Fruit fly (Drosophila melanogaster) whole organism, embryonic: ENCODE results near the gene Jhbp12.

ENCODE experiments used
- Aef1 ChIP-seq: fragments of 200-800 bp; sonication (Bioruptor generic); IDR thresholded peaks from 3 replicates; pipeline ENCODE4 v1.3.6; 2022; ENCODE audit warnings: missing biosample characterization, missing genetic modification characterization
- Atf6 ChIP-seq: fragments of 200-800 bp; sonication (Bioruptor generic); IDR thresholded peaks from 2 replicates; pipeline ENCODE4 v1.3.6; 2022; ENCODE audit warnings: missing biosample characterization, missing genetic modification characterization
- B-H1 ChIP-seq: fragments of 200-800 bp; sonication (Bioruptor generic); IDR thresholded peaks from 3 replicates; pipeline ENCODE4 v1.3.6; 2022; ENCODE audit warnings: missing biosample characterization, missing genetic modification characterization
- CG10267 ChIP-seq: fragments of 200-800 bp; sonication (Bioruptor generic); optimal IDR thresholded peaks from 2 replicates; lab custom pipeline; 2018; ENCODE audit warnings: missing biosample characterization, mild to moderate bottlenecking, missing genetic modification characterization, moderate library complexity
- CG11456 ChIP-seq: fragments of 200-800 bp; sonication (Bioruptor generic); IDR thresholded peaks from 3 replicates; pipeline ENCODE4 v1.3.6; 2022; ENCODE audit warnings: missing biosample characterization, missing genetic modification characterization
- CG12219 ChIP-seq: fragments of 200-800 bp; sonication (Bioruptor generic); optimal IDR thresholded peaks from 3 replicates; lab custom pipeline; 2018; ENCODE audit warnings: missing biosample characterization, mild to moderate bottlenecking, missing genetic modification characterization
- CG12391 ChIP-seq: fragments of 200-800 bp; sonication (Bioruptor generic); optimal IDR thresholded peaks from 3 replicates; lab custom pipeline; 2018; ENCODE audit warnings: missing biosample characterization, mild to moderate bottlenecking, missing genetic modification characterization, moderate library complexity
- CG14667 ChIP-seq: fragments of 200-800 bp; sonication (Bioruptor generic); IDR thresholded peaks from 2 replicates; pipeline ENCODE4 v1.3.6; 2022; ENCODE audit warnings: missing biosample characterization, missing genetic modification characterization
- CG16779 ChIP-seq: fragments of 200-800 bp; sonication (Bioruptor generic); IDR thresholded peaks from 2 replicates; pipeline ENCODE4 v1.3.6; 2022; ENCODE audit warnings: missing biosample characterization, missing genetic modification characterization
- CG16813 ChIP-seq: fragments of 200-800 bp; sonication (Bioruptor generic); IDR thresholded peaks from 3 replicates; pipeline ENCODE4 v1.3.6; 2022; ENCODE audit warnings: missing biosample characterization, missing genetic modification characterization; ENCODE audit not compliant: partially characterized antibody
- CG17186 ChIP-seq: fragments of 200-800 bp; sonication (Bioruptor generic); optimal IDR thresholded peaks from 3 replicates; lab custom pipeline; 2017; ENCODE audit warnings: missing biosample characterization, missing genetic modification reagents, missing genetic modification characterization
- CG17359 ChIP-seq: fragments of 200-800 bp; sonication (Bioruptor generic); optimal IDR thresholded peaks from 3 replicates; lab custom pipeline; 2018; ENCODE audit warnings: missing biosample characterization, mild to moderate bottlenecking, missing genetic modification characterization, moderate library complexity
- CG17612 ChIP-seq: fragments of 200-800 bp; sonication (Bioruptor generic); IDR thresholded peaks from 2 replicates; pipeline ENCODE4 v1.3.6; 2022; ENCODE audit warnings: missing biosample characterization, missing genetic modification characterization
- CG17912 ChIP-seq: fragments of 200-800 bp; sonication (Bioruptor generic); optimal IDR thresholded peaks from 2 replicates; lab custom pipeline; 2018; ENCODE audit warnings: missing biosample characterization, mild to moderate bottlenecking, missing genetic modification characterization
- CG2120 ChIP-seq: fragments of 200-800 bp; sonication (Bioruptor generic); optimal IDR thresholded peaks from 3 replicates; lab custom pipeline; 2016; ENCODE audit warnings: missing biosample characterization, missing genetic modification characterization
- CG2678 ChIP-seq: fragments of 200-800 bp; sonication (Bioruptor generic); optimal IDR thresholded peaks from 3 replicates; lab custom pipeline; 2019; ENCODE audit warnings: missing biosample characterization, mild to moderate bottlenecking, missing genetic modification characterization, moderate library complexity
- CG30020 ChIP-seq: fragments of 200-800 bp; optimal IDR thresholded peaks from 2 replicates; lab custom pipeline; 2019; ENCODE audit warnings: missing biosample characterization, mild to moderate bottlenecking, missing genetic modification characterization, moderate library complexity
- CG32767 ChIP-seq: fragments of 200-800 bp; sonication (Bioruptor generic); IDR thresholded peaks from 2 replicates; pipeline ENCODE4 v1.3.6; 2022; ENCODE audit warnings: missing biosample characterization, missing genetic modification characterization
- CG6683 ChIP-seq: fragments of 200-800 bp; sonication (Bioruptor generic); optimal IDR thresholded peaks from 2 replicates; lab custom pipeline; 2017; ENCODE audit warnings: missing biosample characterization, mild to moderate bottlenecking, missing genetic modification characterization, missing genetic modification reagents
- CG7745 ChIP-seq: fragments of 200-800 bp; sonication (Bioruptor generic); optimal IDR thresholded peaks from 2 replicates; lab custom pipeline; 2018; ENCODE audit warnings: missing biosample characterization, mild to moderate bottlenecking, missing genetic modification characterization, moderate library complexity
- CG7963 ChIP-seq: fragments of 200-800 bp; sonication (Bioruptor generic); IDR thresholded peaks from 3 replicates; pipeline ENCODE4 v1.3.6; 2022; ENCODE audit warnings: missing biosample characterization, missing genetic modification characterization; ENCODE audit not compliant: partially characterized antibody
- CG9609 ChIP-seq: fragments of 200-800 bp; sonication (Bioruptor generic); optimal IDR thresholded peaks from 3 replicates; lab custom pipeline; 2016; ENCODE audit warnings: missing biosample characterization, missing genetic modification characterization
- CG9876 ChIP-seq: fragments of 200-800 bp; sonication (Bioruptor generic); optimal IDR thresholded peaks from 2 replicates; lab custom pipeline; 2016; ENCODE audit warnings: missing biosample characterization, missing genetic modification characterization
- D19A ChIP-seq: fragments of 200-800 bp; optimal IDR thresholded peaks from 3 replicates; lab custom pipeline; 2019; ENCODE audit warnings: missing biosample characterization, mild to moderate bottlenecking, missing genetic modification characterization, moderate library complexity
- Deaf1 ChIP-seq: fragments of 200-800 bp; optimal IDR thresholded peaks from 3 replicates; lab custom pipeline; 2019; ENCODE audit warnings: missing biosample characterization, mild to moderate bottlenecking, missing genetic modification characterization, moderate library complexity
- Drgx ChIP-seq: fragments of 200-800 bp; sonication (Bioruptor generic); IDR thresholded peaks from 2 replicates; pipeline ENCODE4 v1.3.6; 2022; ENCODE audit warnings: missing biosample characterization, missing genetic modification characterization
- Lim3 ChIP-seq: fragments of 200-800 bp; sonication (Bioruptor generic); IDR thresholded peaks from 2 replicates; pipeline ENCODE4 v1.3.6; 2022; ENCODE audit warnings: missing biosample characterization, missing genetic modification characterization
- Ravus ChIP-seq: fragments of 200-800 bp; sonication (Bioruptor generic); IDR thresholded peaks from 2 replicates; pipeline ENCODE4 v1.3.6; 2022; ENCODE audit warnings: missing biosample characterization, missing genetic modification characterization
- Scr ChIP-seq: fragments of 200-800 bp; sonication (Bioruptor generic); IDR thresholded peaks from 2 replicates; pipeline ENCODE4 v1.3.6; 2022; ENCODE audit warnings: missing biosample characterization, missing genetic modification characterization; ENCODE audit not compliant: partially characterized antibody
- Xbp1 ChIP-seq: fragments of 200-800 bp; sonication (Bioruptor generic); optimal IDR thresholded peaks from 3 replicates; lab custom pipeline; 2016; ENCODE audit warnings: missing biosample characterization, mild to moderate bottlenecking, missing genetic modification characterization
- ab ChIP-seq: fragments of 200-800 bp; sonication (Bioruptor generic); optimal IDR thresholded peaks from 2 replicates; lab custom pipeline; 2016; ENCODE audit warnings: missing biosample characterization, missing genetic modification characterization
- aop ChIP-seq: fragments of 200-800 bp; sonication (Bioruptor generic); IDR thresholded peaks from 2 replicates; pipeline ENCODE4 v1.3.6; 2022; ENCODE audit warnings: missing biosample characterization, missing genetic modification characterization
- corto ChIP-seq: fragments of 200-800 bp; sonication (Bioruptor generic); optimal IDR thresholded peaks from 2 replicates; lab custom pipeline; 2016; ENCODE audit warnings: missing biosample characterization, mild to moderate bottlenecking, missing genetic modification characterization, moderate library complexity
- cwo ChIP-seq: fragments of 200-800 bp; sonication (Bioruptor generic); optimal IDR thresholded peaks from 3 replicates; lab custom pipeline; 2017; ENCODE audit warnings: missing biosample characterization, missing genetic modification characterization, mild to moderate bottlenecking, moderate library complexity, missing genetic modification reagents
- dm ChIP-seq: fragments of 200-800 bp; sonication (Bioruptor generic); optimal IDR thresholded peaks from 3 replicates; lab custom pipeline; 2016; ENCODE audit warnings: missing biosample characterization, missing genetic modification characterization
- emc ChIP-seq: fragments of 200-800 bp; sonication (Bioruptor generic); optimal IDR thresholded peaks from 2 replicates; lab custom pipeline; 2016; ENCODE audit warnings: missing biosample characterization, missing genetic modification characterization
- fd3F ChIP-seq: fragments of 200-800 bp; sonication (Bioruptor generic); optimal IDR thresholded peaks from 2 replicates; lab custom pipeline; 2018; ENCODE audit warnings: missing biosample characterization, mild to moderate bottlenecking, missing genetic modification characterization, moderate library complexity
- gfzf ChIP-seq: fragments of 200-800 bp; sonication (Bioruptor generic); optimal IDR thresholded peaks from 2 replicates; lab custom pipeline; 2016; ENCODE audit warnings: missing biosample characterization, mild to moderate bottlenecking, missing genetic modification characterization, moderate library complexity
- gsb-n ChIP-seq: fragments of 200-800 bp; sonication (Bioruptor generic); optimal IDR thresholded peaks from 3 replicates; lab custom pipeline; 2018; ENCODE audit warnings: missing biosample characterization, mild to moderate bottlenecking, missing genetic modification characterization
- ind ChIP-seq: fragments of 200-800 bp; sonication (Bioruptor generic); optimal IDR thresholded peaks from 3 replicates; lab custom pipeline; 2016; ENCODE audit warnings: missing biosample characterization, missing genetic modification characterization
- org-1 ChIP-seq: fragments of 200-800 bp; sonication (Bioruptor generic); optimal IDR thresholded peaks from 2 replicates; lab custom pipeline; 2017; ENCODE audit warnings: missing biosample characterization, missing genetic modification characterization
- row ChIP-seq: fragments of 200-800 bp; sonication (Bioruptor generic); IDR thresholded peaks from 3 replicates; pipeline ENCODE4 v1.3.6; 2022; ENCODE audit warnings: missing biosample characterization, missing genetic modification characterization
- stwl ChIP-seq: fragments of 200-800 bp; sonication (Bioruptor generic); optimal IDR thresholded peaks from 3 replicates; lab custom pipeline; 2018; ENCODE audit warnings: missing biosample characterization, mild to moderate bottlenecking, missing genetic modification characterization, moderate library complexity
- tio ChIP-seq: fragments of 200-800 bp; sonication (Bioruptor generic); optimal IDR thresholded peaks from 2 replicates; lab custom pipeline; 2017; ENCODE audit warnings: missing biosample characterization, missing genetic modification characterization, inconsistent platforms
- tup ChIP-seq: fragments of 200-800 bp; sonication (Bioruptor generic); optimal IDR thresholded peaks from 2 replicates; lab custom pipeline; 2016; ENCODE audit warnings: missing biosample characterization, mild to moderate bottlenecking, missing genetic modification characterization, moderate library complexity
- twi ChIP-seq: fragments of 200-800 bp; optimal IDR thresholded peaks from 2 replicates; lab custom pipeline; 2019; ENCODE audit warnings: missing biosample characterization, mild to moderate bottlenecking, missing genetic modification characterization, moderate library complexity
- zen ChIP-seq: fragments of 200-800 bp; sonication (Bioruptor generic); optimal IDR thresholded peaks from 3 replicates; lab custom pipeline; 2018; ENCODE audit warnings: missing biosample characterization, mild to moderate bottlenecking, missing genetic modification characterization, moderate library complexity

Jhbp12 gene

dm6 chr3R:24521313-24521712 is 3.3 kb upstream of the Jhbp12 start (continued):
- TF ChIP-seq emc (no peak), zen (tag; lab: Kevin White, UChicago) (no peak), tup (GFP tag; lab: Kevin White, UChicago) (no peak), CG16779 (GFP tag; lab: Robert Waterston, UW) (no peak), D19A (tag; lab: Kevin White, UChicago) (no peak), ab (GFP tag; lab: Kevin White, UChicago) (no peak), CG7745 (tag; lab: Kevin White, UChicago) (no peak), CG32767 (GFP tag; lab: Robert Waterston, UW) (no peak), CG14667 (GFP tag; lab: Robert Waterston, UW) (no peak), CG17359 (tag; lab: Kevin White, UChicago) (no peak), cwo (GFP tag; lab: Kevin White, UChicago) (no peak), B-H1 (GFP tag; lab: Robert Waterston, UW) (no peak), CG12219 (GFP tag; lab: Kevin White, UChicago) (no peak), dm (no peak), CG6683 (no peak)

dm6 chr3R:24523578-24523977 is 1.0 kb upstream of the Jhbp12 start, which contains the start of gene CG13622:
Gene CG13622, minus strand, starts transcription at chr3R:24523678.
- no peak for TF ChIP-seq corto
- TF ChIP-seq ind (GFP tag; lab: Kevin White, UChicago) = no peak
- TF ChIP-seq stwl (tag; lab: Kevin White, UChicago) = peak; percentile 64
- TF ChIP-seq CG10267 (tag; lab: Kevin White, UChicago) = peak; percentile 36
- no peak for TF ChIP-seq gsb-n (tag; lab: Kevin White, UChicago)
- TF ChIP-seq CG12391 = no peak
- TF ChIP-seq Ravus (GFP tag; lab: Robert Waterston, UW) = no peak

dm6 chr3R:24525983-24526661 is 1.5 kb downstream of the Jhbp12 start:
- no peak for TF ChIP-seq CG2120 (GFP tag; lab: Kevin White, UChicago)
- no peak for TF ChIP-seq org-1 (GFP tag; lab: Kevin White, UChicago)
- peak; percentile 58 for TF ChIP-seq Drgx (GFP tag; lab: Robert Waterston, UW)
- no peak for TF ChIP-seq fd3F (GFP tag; lab: Kevin White, UChicago)
- TF ChIP-seq CG14667 (GFP tag; lab: Robert Waterston, UW) = 0 out of 2 replicates have a peak, but pooled peaks have one; percentile 20
- TF ChIP-seq tio (GFP tag; lab: Kevin White, UChicago) = no peak
- no peak for TF ChIP-seq CG7963 (GFP tag; lab: Robert Waterston, UW)
- no peak for TF ChIP-seq CG17186
- no peak for TF ChIP-seq gfzf
- TF ChIP-seq CG6683 = no peak
- TF ChIP-seq CG17612 (GFP tag; lab: Robert Waterston, UW) = no peak
- no peak for TF ChIP-seq CG2678 (tag; lab: Kevin White, UChicago)
- no peak for TF ChIP-seq ind (GFP tag; lab: Kevin White, UChicago)
- TF ChIP-seq CG11456 (GFP tag; lab: Robert Waterston, UW) = 0 out of 3 replicates have a peak, but pooled peaks have one; percentile 21
- TF ChIP-seq CG17912 = no peak
- no peak for TF ChIP-seq Deaf1 (tag; lab: Kevin White, UChicago)
- TF ChIP-seq Scr (GFP tag; lab: Robert Waterston, UW) = no peak
- peak; percentile 11 for TF ChIP-seq Xbp1 (GFP tag; lab: Kevin White, UChicago)
- TF ChIP-seq CG9876 (GFP tag; lab: Kevin White, UChicago) = no peak
- TF ChIP-seq row (GFP tag; lab: Robert Waterston, UW) = peak; percentile 47; the same call in 2 of the 3 replicates
- no peak for TF ChIP-seq CG30020
- TF ChIP-seq CG9609 (GFP tag; lab: Kevin White, UChicago) = no peak
- TF ChIP-seq twi (tag; lab: Kevin White, UChicago) = no peak
- TF ChIP-seq Lim3 (GFP tag; lab: Robert Waterston, UW) = 0 out of 2 replicates have a peak, but pooled peaks have one; percentile 14
- no peak for TF ChIP-seq Atf6 (GFP tag; lab: Robert Waterston, UW)
- no peak for TF ChIP-seq CG16813 (GFP tag; lab: Robert Waterston, UW)
- no peak for TF ChIP-seq aop
- 0 out of 3 replicates have a peak, but pooled peaks have one; percentile 22 for TF ChIP-seq Aef1 (GFP tag; lab: Robert Waterston, UW)
